Worm (Caenorhabditis elegans) whole organism, L4 larva: ENCODE results near the gene lec-12.

Experiments
- D1046.2 ChIP-seq: fragments of 200-800 bp; sonication (Bioruptor generic); IDR thresholded peaks from 2 replicates; pipeline ENCODE4 v1.3.6; 2022; ENCODE audit warnings: missing genetic modification characterization, missing compliant biosample characterization
- F26F4.8 ChIP-seq: fragments of 200-800 bp; sonication (Bioruptor generic); conservative IDR thresholded peaks from 2 replicates; pipeline ENCODE4 v1.3.6; 2022; ENCODE audit warnings: missing genetic modification characterization, missing compliant biosample characterization
- R02D3.7 ChIP-seq: fragments of 150-350 bp; sonication (generic microtip); optimal IDR thresholded peaks from 3 replicates; lab custom pipeline; 2014; ENCODE audit warnings: missing biosample characterization, missing genetic modification characterization
- T20F7.1 ChIP-seq: fragments of 200-800 bp; sonication (Bioruptor generic); optimal IDR thresholded peaks from 2 replicates; lab custom pipeline; 2018; ENCODE audit warnings: mild to moderate bottlenecking, missing genetic modification characterization, missing compliant biosample characterization
- Y105C5A.15 ChIP-seq: fragments of 200-800 bp; sonication (Bioruptor generic); IDR thresholded peaks from 2 replicates; pipeline ENCODE4 v1.3.6; 2022; ENCODE audit warnings: missing genetic modification characterization, missing compliant biosample characterization
- Y75B8A.6 ChIP-seq: fragments of 200-800 bp; sonication (Bioruptor generic); IDR thresholded peaks from 2 replicates; pipeline ENCODE4 v1.3.6; 2022; ENCODE audit warnings: missing genetic modification reagents, missing genetic modification characterization, missing compliant biosample characterization
- ZK546.5 ChIP-seq, 2 experiments: sonication (generic microtip); optimal IDR thresholded peaks; 2 replicates each; lab custom pipeline; 2017; ENCODE audit warnings: missing biosample characterization in 2 of 2, missing genetic modification characterization in 2 of 2
- attf-4 ChIP-seq: sonication (generic microtip); optimal IDR thresholded peaks from 3 replicates; lab custom pipeline; 2017; ENCODE audit warnings: missing biosample characterization, missing genetic modification characterization
- ceh-20 ChIP-seq: fragments of 200-800 bp; sonication (Bioruptor generic); IDR thresholded peaks from 2 replicates; pipeline ENCODE4 v1.3.6; 2022; ENCODE audit warnings: missing genetic modification reagents, missing genetic modification characterization, missing compliant biosample characterization
- ceh-28 ChIP-seq: fragments of 150-350 bp; optimal IDR thresholded peaks from 2 replicates; lab custom pipeline; 2014; ENCODE audit warnings: missing biosample characterization, missing genetic modification reagents, missing genetic modification characterization
- ces-1 ChIP-seq: fragments of 150-350 bp; sonication (generic microtip); optimal IDR thresholded peaks from 4 replicates; lab custom pipeline; 2014; ENCODE audit warnings: missing biosample characterization, missing genetic modification reagents, missing genetic modification characterization
- cey-2 ChIP-seq: sonication (generic microtip); optimal IDR thresholded peaks from 3 replicates; lab custom pipeline; 2017; ENCODE audit warnings: missing genetic modification characterization, mild to moderate bottlenecking, missing compliant biosample characterization, antibody characterized with exemption, borderline replicate concordance; ENCODE audit not compliant: insufficient read depth
- dmd-6 ChIP-seq: fragments of 200-800 bp; sonication (Bioruptor generic); IDR thresholded peaks from 2 replicates; pipeline ENCODE4 v1.3.6; 2022; ENCODE audit warnings: missing genetic modification reagents, missing genetic modification characterization, missing compliant biosample characterization
- egl-27 ChIP-seq: sonication (generic microtip); optimal IDR thresholded peaks from 3 replicates; lab custom pipeline; 2017; ENCODE audit warnings: missing biosample characterization, missing genetic modification reagents, missing genetic modification characterization
- fos-1 ChIP-seq: fragments of 150-350 bp; optimal IDR thresholded peaks from 2 replicates; lab custom pipeline; 2014; ENCODE audit warnings: missing biosample characterization, missing genetic modification characterization
- hif-1 ChIP-seq, 2 experiments: sonication (generic microtip); optimal IDR thresholded peaks; 2 replicates each; lab custom pipeline; 2016 to 2017; ENCODE audit warnings: missing compliant biosample characterization in 2 of 2, missing genetic modification characterization in 2 of 2, missing genetic modification reagents in 2 of 2, missing genotype in 2 of 2, mild to moderate bottlenecking in 1 of 2
- hmg-1.1 ChIP-seq: fragments of 200-800 bp; sonication (Bioruptor generic); IDR thresholded peaks from 2 replicates; pipeline ENCODE4 v1.3.6; 2022; ENCODE audit warnings: missing genetic modification reagents, missing genetic modification characterization, missing compliant biosample characterization
- lim-7 ChIP-seq: fragments of 200-800 bp; sonication (Bioruptor generic); IDR thresholded peaks from 2 replicates; pipeline ENCODE4 v1.3.6; 2022; ENCODE audit warnings: missing genetic modification characterization, missing compliant biosample characterization
- lin-1 ChIP-seq: fragments of 200-800 bp; sonication (Bioruptor generic); IDR thresholded peaks from 2 replicates; pipeline ENCODE4 v1.3.6; 2022; ENCODE audit warnings: missing genetic modification reagents, missing genetic modification characterization, missing compliant biosample characterization
- lin-15B ChIP-seq: fragments of 150-350 bp; sonication (generic microtip); optimal IDR thresholded peaks from 3 replicates; lab custom pipeline; 2014; ENCODE audit warnings: missing biosample characterization, missing genetic modification characterization
- lin-29 ChIP-seq: fragments of 200-800 bp; sonication (Bioruptor generic); IDR thresholded peaks from 2 replicates; pipeline ENCODE4 v1.3.6; 2022; ENCODE audit warnings: missing genetic modification reagents, missing genetic modification characterization, missing compliant biosample characterization
- lin-38 ChIP-seq: fragments of 200-800 bp; sonication (Bioruptor generic); IDR thresholded peaks from 2 replicates; pipeline ENCODE4 v1.3.6; 2022; ENCODE audit warnings: missing genetic modification reagents, missing genetic modification characterization, missing compliant biosample characterization
- lin-39 ChIP-seq: fragments of 150-350 bp; optimal IDR thresholded peaks from 2 replicates; lab custom pipeline; 2014; ENCODE audit warnings: missing biosample characterization, missing genetic modification reagents, missing genetic modification characterization
- mep-1 ChIP-seq: fragments of 150-350 bp; sonication (generic microtip); optimal IDR thresholded peaks from 3 replicates; lab custom pipeline; 2014; ENCODE audit warnings: missing biosample characterization, missing genetic modification characterization
- nhr-10 ChIP-seq: fragments of 150-350 bp; optimal IDR thresholded peaks from 2 replicates; lab custom pipeline; 2014; ENCODE audit warnings: missing biosample characterization, missing genetic modification characterization
- nhr-11 ChIP-seq: fragments of 150-350 bp; optimal IDR thresholded peaks from 2 replicates; lab custom pipeline; 2014; ENCODE audit warnings: missing biosample characterization, missing genetic modification characterization
- nhr-111 ChIP-seq: fragments of 200-800 bp; sonication (Bioruptor generic); optimal IDR thresholded peaks from 2 replicates; lab custom pipeline; 2018; ENCODE audit warnings: mild to moderate bottlenecking, missing genetic modification characterization, missing compliant biosample characterization
- nhr-237 ChIP-seq: sonication (generic microtip); optimal IDR thresholded peaks from 2 replicates; lab custom pipeline; 2017; ENCODE audit warnings: missing biosample characterization, missing genetic modification characterization
- nhr-48 ChIP-seq: sonication (generic microtip); optimal IDR thresholded peaks from 2 replicates; lab custom pipeline; 2016; ENCODE audit warnings: mild to moderate bottlenecking, missing genetic modification characterization, missing compliant biosample characterization
- nhr-77 ChIP-seq: fragments of 150-350 bp; optimal IDR thresholded peaks from 2 replicates; lab custom pipeline; 2014; ENCODE audit warnings: missing biosample characterization, missing genetic modification characterization
- php-3 ChIP-seq: fragments of 200-800 bp; sonication (Bioruptor generic); IDR thresholded peaks from 2 replicates; pipeline ENCODE4 v1.3.6; 2022; ENCODE audit warnings: missing genetic modification reagents, missing genetic modification characterization, missing compliant biosample characterization
- rbr-2 ChIP-seq: sonication (generic microtip); optimal IDR thresholded peaks from 2 replicates; lab custom pipeline; 2016; ENCODE audit warnings: missing genotype, missing genetic modification characterization, missing compliant biosample characterization
- unc-62 ChIP-seq, 3 experiments: fragments of 150-350 bp in 1 of 3; sonication (generic microtip); optimal IDR thresholded peaks in 2 of 3; peaks in 1 of 3; 1 replicate in 1 of 3; 2 replicates in 2 of 3; lab custom pipeline; 2014 to 2017; ENCODE audit warnings: missing biosample characterization in 3 of 3, missing genetic modification characterization in 3 of 3, missing genetic modification reagents in 3 of 3, missing genotype in 1 of 3
- vab-7 ChIP-seq: fragments of 200-800 bp; sonication (Bioruptor generic); IDR thresholded peaks from 2 replicates; pipeline ENCODE4 v1.3.6; 2022; ENCODE audit warnings: missing genetic modification reagents, missing genetic modification characterization, missing compliant biosample characterization
- zag-1 ChIP-seq: fragments of 150-350 bp; optimal IDR thresholded peaks from 2 replicates; lab custom pipeline; 2014; ENCODE audit warnings: missing biosample characterization, missing genetic modification characterization
- ztf-11 ChIP-seq: fragments of 150-350 bp; optimal IDR thresholded peaks from 2 replicates; lab custom pipeline; 2014; ENCODE audit warnings: missing biosample characterization, missing genetic modification characterization

Gene lec-12

ce11 chrV:251652-252051, 47.5 kb downstream of the lec-12 start, which contains the start of gene oac-39:
Gene oac-39 (minus strand): TSS chrV:251752.
- TF ChIP-seq D1046.2: no peak
- no peak for TF ChIP-seq fos-1
- TF ChIP-seq nhr-111 (GFP tag; lab: Kevin White, UChicago): no peak
- TF ChIP-seq ZK546.5 (tag; optimal IDR thresholded peaks at IDR 0.05; lab: Kevin White, UChicago): no peak
- TF ChIP-seq lim-7: no peak
- TF ChIP-seq nhr-11 (tag; lab: Kevin White, UChicago): no peak
- no peak for TF ChIP-seq R02D3.7 (tag; lab: Kevin White, UChicago)
- TF ChIP-seq rbr-2 (tag; lab: Kevin White, UChicago): no peak
- no peak for TF ChIP-seq dmd-6 (GFP tag; lab: Robert Waterston, UW)
- no peak for TF ChIP-seq T20F7.1
- TF ChIP-seq Y75B8A.6 (GFP tag; lab: Robert Waterston, UW): no peak
- no peak for TF ChIP-seq nhr-77 (tag; lab: Kevin White, UChicago)
- TF ChIP-seq lin-38 (GFP tag; lab: Robert Waterston, UW): no peak
- no peak for TF ChIP-seq ceh-20 (GFP tag; lab: Robert Waterston, UW)

DNA sequence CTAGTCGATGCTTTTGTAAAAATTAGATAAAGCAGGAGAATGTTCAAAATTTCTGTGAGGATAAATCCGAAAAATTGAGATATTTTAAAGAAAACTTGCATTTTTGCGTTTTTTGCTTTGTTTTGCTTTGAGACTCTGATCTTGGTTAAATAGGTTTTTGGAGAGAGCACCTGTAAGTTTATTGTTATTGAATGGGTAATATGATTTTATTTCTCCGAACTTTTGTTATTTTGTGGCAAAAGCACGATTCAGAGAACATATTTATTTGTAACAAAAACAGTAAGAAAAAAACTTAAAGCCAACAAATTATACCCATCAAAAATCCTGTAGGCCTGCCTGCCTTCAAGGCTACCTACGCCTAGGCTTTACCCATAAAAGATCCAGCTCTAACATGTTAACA, 50.4 kb downstream of the lec-12 start, which contains the start of gene str-121:
str-121 (minus strand) TSS at position 101 of the 400 bp plus-strand sequence.
- TF ChIP-seq ZK546.5 (tag; optimal IDR thresholded peaks at IDR 0.05; lab: Kevin White, UChicago) (no peak), lin-15B (tag; lab: Kevin White, UChicago) (no peak), unc-62 (GFP tag; optimal IDR thresholded peaks at IDR 0.05 in 1 of 2; lab: Kevin White, UChicago) (peak in 1 of 2 experiments; percentile 0), unc-62 (tag; optimal IDR thresholded peaks at IDR 0.05; lab: Kevin White, UChicago) (no peak), R02D3.7 (tag; lab: Kevin White, UChicago) (no peak), lin-29 (no peak), php-3 (GFP tag; lab: Robert Waterston, UW) (no peak)

ce11 chrV:258730-259129, 54.5 kb downstream of the lec-12 start, which contains the start of gene nhr-204:
Gene nhr-204 (minus strand): TSS chrV:258830.
- TF ChIP-seq zag-1 (no peak), attf-4 (no peak), cey-2 (tag; lab: Kevin White, UChicago) (no peak), ztf-11 (tag; lab: Kevin White, UChicago) (no peak), lin-1 (GFP tag; lab: Robert Waterston, UW) (no peak), ceh-28 (tag; lab: Kevin White, UChicago) (no peak), nhr-48 (tag; lab: Kevin White, UChicago) (no peak), hmg-1.1 (GFP tag; lab: Robert Waterston, UW) (no peak), vab-7 (GFP tag; lab: Robert Waterston, UW) (no peak), nhr-237 (tag; lab: Kevin White, UChicago) (no peak), fos-1 (no peak), Y105C5A.15 (no peak), mep-1 (tag; lab: Kevin White, UChicago) (no peak), ces-1 (GFP tag; lab: Kevin White, UChicago) (no peak), hif-1 (tag; optimal IDR thresholded peaks at IDR 0.05; lab: Kevin White, UChicago) (no peak), R02D3.7 (tag; lab: Kevin White, UChicago) (no peak), nhr-10 (tag; lab: Kevin White, UChicago) (no peak), F26F4.8 (GFP tag; lab: Robert Waterston, UW) (no peak), egl-27 (no peak), lin-39 (tag; lab: Kevin White, UChicago) (no peak)
